Fruit fly (Drosophila melanogaster) S2 (cell line): ENCODE results near the gene Atg2.

Experiments
- CG8478 ChIP-seq: fragments of >200 bp; optimal IDR thresholded peaks from 2 replicates; lab custom pipeline; 2018
- CTCF ChIP-seq, 2 experiments: fragments of >200 bp; optimal IDR thresholded peaks; 2 replicates each; lab custom pipeline; 2018

Atg2 gene

DNA sequence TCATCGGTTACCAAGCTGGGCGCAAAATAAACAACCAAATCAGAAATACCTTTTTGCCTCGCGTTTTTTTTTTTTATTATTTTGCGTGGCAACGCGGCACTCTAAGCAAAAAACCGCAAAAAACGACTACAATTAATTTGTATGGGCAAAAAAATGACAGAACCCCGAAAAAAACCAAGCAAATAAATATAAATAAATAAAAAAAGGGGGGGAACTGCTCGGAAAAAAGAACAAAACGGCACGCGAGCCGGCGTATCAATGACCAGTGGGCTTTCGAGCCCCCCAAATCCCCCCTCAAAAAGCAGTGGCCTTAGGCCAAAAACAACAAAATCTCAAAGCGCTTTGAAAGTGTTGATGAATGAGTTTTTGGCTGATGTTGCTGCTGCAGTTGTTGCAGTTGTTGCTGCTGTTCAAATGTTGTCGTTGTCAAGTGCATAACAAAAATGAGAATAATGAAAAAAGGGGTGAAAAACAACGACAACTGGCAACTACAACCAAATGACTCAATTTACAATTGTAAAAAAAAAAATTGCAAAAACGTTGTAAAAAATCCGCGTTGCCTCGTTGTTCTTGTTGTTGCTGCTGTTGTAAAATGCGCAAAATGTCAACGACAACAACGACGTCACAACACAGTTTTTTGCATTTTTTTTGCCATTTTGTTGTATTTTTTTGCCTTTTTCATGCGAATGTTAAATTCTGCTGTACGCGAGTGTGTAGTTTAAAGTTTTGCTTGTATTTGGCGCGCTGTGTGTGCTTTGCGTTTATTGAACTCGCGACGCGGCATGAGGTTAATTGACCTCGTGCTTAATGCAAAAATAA, 31.2 kb downstream of the Atg2 start:
- TF ChIP-seq CG8478 (no peak), CTCF (optimal IDR thresholded peaks at IDR 0.05; lab: Kevin White, UChicago) (no peak)

DNA sequence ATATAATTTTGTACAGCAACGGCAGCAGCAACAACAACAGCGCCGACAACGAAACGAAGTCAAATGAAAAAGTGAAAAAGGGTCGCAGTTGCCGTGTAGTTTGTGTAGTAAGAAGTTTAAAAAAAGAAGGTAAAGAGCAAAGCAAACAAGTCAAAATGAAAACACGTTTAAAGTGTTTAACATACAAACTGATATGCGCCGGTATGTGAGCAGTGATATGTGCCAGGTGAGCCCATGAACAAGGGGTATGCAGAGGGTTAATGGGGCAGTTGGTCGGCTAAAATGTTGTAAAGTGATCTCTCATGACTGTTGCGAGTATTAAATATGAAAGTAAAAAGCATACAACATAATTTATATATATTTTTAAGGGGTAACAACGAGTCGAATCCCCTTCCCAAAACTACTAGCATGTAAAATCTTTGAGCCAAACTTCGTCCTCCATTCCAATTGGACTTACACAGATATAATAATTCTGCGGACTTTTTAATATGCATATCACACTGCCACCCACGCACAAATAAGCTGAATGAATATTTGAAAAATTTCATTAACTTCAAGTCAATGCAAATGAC, 31.9 kb downstream of the Atg2 start:
- TF ChIP-seq CTCF (optimal IDR thresholded peaks at IDR 0.05; lab: Kevin White, UChicago) (no peak), CG8478 (no peak)

DNA sequence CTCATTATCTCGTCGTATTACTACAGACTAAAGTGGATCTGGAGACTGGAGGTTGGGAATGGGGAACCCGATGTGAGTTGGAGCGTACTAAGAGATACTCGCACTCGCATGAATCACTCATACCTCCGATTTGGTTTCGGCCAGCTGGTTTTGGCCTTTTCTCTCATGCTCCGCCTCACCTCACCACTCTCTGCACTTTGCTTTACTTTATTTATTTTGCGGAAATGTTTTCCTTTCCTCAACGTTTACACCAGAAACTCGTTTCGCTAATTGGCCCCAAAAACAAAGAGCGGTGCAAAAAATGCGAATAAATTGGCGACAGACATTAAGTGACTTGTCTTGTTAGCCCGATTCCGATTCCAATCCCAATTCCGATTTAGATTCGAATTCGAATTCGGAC, 33.2 kb downstream of the Atg2 start:
- no peak for TF ChIP-seq CTCF (optimal IDR thresholded peaks at IDR 0.05; lab: Kevin White, UChicago)
- TF ChIP-seq CG8478: no peak

DNA sequence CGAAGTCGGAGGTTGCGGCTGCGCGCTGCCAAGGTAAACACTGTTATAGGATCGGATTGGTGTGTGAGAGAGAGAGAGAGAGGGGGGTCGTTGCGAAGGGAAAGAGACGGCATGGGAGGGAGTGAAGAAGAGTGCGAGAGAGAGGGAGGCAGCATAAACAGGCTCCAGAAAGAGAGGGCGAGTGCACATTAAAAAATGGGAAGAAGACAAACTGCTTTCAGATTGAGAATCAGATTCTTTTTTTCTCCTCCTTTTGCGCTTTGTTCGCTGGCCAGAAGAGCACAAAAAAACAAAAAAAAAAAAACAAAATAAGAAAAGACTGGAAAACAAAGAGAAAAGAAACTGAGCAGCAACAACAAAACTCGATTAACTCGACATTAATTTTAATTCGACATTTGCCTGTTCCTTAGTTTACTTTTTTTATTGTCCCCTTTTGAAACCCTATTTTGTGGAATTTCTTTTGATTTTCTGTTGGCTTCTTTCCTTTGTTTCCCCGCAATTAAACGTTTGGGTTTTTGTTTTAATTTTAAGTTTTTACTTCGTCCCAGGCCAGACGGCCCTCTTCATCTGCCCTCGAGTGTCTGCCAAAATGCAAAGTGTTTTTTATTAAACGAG, 34.2 kb downstream of the Atg2 start:
- no peak for TF ChIP-seq CG8478
- no peak for TF ChIP-seq CTCF (optimal IDR thresholded peaks at IDR 0.05; lab: Kevin White, UChicago)

DNA sequence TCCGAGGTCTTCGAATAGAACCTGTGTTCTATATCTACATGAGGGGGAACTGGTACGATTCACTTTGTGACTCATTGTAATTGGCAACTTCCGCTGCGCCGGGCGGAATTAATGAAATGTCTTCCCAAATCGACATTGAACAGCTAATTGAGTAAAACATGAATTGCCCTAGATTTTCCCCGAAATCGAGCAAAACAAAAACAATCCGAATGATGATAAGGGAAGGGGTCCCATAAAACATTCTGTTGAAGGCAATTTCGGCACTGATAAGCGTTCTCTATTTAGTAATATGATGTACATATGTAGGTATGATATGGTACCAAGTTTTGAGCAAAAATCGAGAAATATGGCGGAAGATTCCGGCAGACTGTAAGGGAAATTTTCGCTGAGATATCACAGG, 35.6 kb downstream of the Atg2 start:
- TF ChIP-seq CG8478 (no peak), CTCF (optimal IDR thresholded peaks at IDR 0.05; lab: Kevin White, UChicago) (no peak)

dm6 chr3L:2816655-2817054, 42.5 kb downstream of the Atg2 start:
- no peak for TF ChIP-seq CTCF (optimal IDR thresholded peaks at IDR 0.05; lab: Kevin White, UChicago)
- TF ChIP-seq CG8478: no peak

dm6 chr3L:2817872-2818271, 43.7 kb downstream of the Atg2 start:
- no peak for TF ChIP-seq CG8478
- no peak for TF ChIP-seq CTCF (optimal IDR thresholded peaks at IDR 0.05; lab: Kevin White, UChicago)

- TF ChIP-seq CTCF (optimal IDR thresholded peaks at IDR 0.05; lab: Kevin White, UChicago) (no peak), CG8478 (no peak)
Measured at dm6 chr3L:2818784-2819183, 44.6 kb downstream of the Atg2 start.

DNA sequence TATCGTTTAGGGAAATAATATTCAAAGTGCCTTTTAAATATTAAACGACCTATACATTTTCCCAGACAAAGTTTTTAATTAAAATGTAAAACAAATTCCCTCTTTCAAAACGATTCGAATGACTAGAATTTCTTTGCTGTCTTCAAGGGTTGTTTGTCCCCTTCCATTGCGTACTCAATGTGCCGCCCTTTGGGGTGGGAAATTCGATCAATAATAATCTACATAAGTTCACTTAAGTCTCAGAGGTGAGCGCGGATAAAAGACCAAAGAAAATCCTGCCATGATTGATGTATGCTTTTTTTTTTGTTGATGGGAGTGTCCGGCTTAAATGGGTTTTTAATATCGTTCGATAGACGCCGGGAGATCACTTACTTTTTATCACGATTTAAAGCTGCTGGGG, 45.5 kb downstream of the Atg2 start:
- TF ChIP-seq CTCF (optimal IDR thresholded peaks at IDR 0.05; lab: Kevin White, UChicago) (no peak), CG8478 (no peak)

DNA sequence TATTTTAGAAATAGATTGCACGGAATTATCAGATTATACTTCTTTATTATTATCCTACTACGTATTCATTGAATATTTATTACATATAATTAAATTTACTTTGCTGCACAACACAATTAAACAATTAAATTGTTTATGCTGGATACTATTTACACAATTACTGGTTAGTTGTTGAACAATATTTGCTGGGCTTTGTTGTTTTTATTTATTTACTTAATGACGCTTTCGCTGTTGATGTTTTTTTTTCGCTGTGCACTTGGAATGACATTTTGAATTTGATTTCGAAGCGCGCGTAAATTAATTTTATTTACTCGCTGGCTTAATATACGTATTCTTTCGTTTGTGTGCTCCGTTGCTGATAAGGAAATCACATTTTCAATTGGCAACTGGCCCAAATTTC, 46.1 kb downstream of the Atg2 start:
- TF ChIP-seq CG8478 (no peak), CTCF (optimal IDR thresholded peaks at IDR 0.05; lab: Kevin White, UChicago) (no peak)

DNA sequence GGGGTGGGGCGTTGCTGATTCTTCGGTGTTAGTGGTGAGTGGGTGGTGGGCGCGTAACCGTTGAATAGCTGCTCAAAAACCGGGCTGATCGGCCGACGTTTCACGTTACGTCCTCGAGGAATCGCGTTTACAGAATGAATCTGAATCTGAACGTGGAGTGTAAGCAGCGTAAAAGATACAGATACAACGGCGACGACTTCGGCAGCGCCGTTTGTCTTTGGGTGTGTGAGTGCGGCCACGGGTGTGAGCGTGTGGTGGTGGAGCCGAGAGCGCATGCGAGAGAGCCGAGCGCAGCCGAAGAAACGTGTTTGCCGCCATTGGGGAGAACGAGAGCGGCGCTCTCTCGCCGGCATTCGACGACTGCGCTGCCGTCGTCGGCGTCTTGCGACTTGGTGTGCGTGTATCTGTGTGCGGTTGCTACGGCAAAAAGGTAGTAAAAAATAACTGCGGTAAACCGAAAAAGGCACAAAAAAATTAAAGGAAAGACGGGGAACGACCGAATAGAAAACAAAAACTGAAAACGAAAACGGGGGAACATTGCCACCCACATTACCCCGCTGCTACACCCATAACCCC, 46.9 kb downstream of the Atg2 start:
- TF ChIP-seq CTCF (optimal IDR thresholded peaks at IDR 0.05; lab: Kevin White, UChicago) (no peak), CG8478 (no peak)

dm6 chr3L:2822955-2823354, 48.8 kb downstream of the Atg2 start:
- TF ChIP-seq CG8478: no peak
- TF ChIP-seq CTCF (optimal IDR thresholded peaks at IDR 0.05; lab: Kevin White, UChicago): no peak

dm6 chr3L:2823520-2823970, 49.4 kb downstream of the Atg2 start:
- TF ChIP-seq CTCF (optimal IDR thresholded peaks at IDR 0.05; lab: Kevin White, UChicago): no peak
- no peak for TF ChIP-seq CG8478

dm6 chr3L:2824024-2824687, 50.0 kb downstream of the Atg2 start:
- TF ChIP-seq CTCF (optimal IDR thresholded peaks at IDR 0.05; lab: Kevin White, UChicago) (no peak), CG8478 (no peak)

DNA sequence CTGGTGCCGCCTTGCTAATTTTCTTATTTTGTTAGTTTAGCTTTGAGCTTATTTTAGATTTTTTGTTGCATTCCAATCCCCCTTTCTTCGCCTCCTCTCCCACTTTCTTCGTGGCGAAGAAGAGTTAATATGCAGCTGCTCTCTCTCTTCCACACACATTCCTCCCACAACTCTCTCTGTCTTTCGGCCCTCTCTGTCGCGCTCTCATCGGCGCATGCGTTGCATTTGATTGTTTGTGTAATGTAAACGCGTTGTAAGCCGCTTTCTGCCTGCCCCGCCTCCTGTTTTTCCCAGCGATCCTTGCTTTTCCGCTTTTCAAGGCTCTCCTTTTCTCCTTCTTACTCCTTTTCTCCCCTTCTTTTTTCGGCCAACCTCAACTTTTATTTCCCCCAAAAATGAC, 50.6 kb downstream of the Atg2 start:
- TF ChIP-seq CG8478: no peak

dm6 chr3L:2825377-2825776, 51.2 kb downstream of the Atg2 start:
- TF ChIP-seq CTCF (optimal IDR thresholded peaks at IDR 0.05; lab: Kevin White, UChicago): no peak
- TF ChIP-seq CG8478: no peak
